Worm (Caenorhabditis elegans): ENCODE measurements around the gene Y41D4B.17.

DNA sequence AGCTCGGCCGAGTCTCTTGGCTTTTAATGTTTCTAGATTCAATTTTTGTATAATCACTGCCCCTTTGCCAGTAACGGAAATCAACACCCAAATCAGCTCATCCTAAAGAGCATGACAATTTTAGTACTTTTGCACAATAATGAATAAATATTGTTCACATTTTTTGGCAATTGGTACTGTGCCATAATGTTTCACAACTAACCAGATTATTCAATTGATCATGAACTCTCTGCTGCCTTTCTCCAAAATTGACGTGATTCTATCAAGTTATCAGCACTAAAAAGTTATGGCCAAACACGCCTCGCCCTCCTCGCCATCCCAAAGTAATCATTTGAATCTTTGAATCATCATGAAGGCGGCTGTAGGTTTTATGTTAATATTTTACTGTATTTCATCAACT is 2.0 kb downstream of the Y41D4B.17 start, which contains the start of gene hpo-6:
- no peak for TF ChIP-seq ceh-8 (GFP tag; optimal IDR thresholded peaks at IDR 0.05)
- no peak for TF ChIP-seq unc-130 (tag; optimal IDR thresholded peaks at IDR 0.05)
- no peak for TF ChIP-seq C34B4.2 (tag; optimal IDR thresholded peaks at IDR 0.05)
- no peak for TF ChIP-seq nhr-84 (tag; optimal IDR thresholded peaks at IDR 0.05)
- TF ChIP-seq tbx-2 (tag; optimal IDR thresholded peaks at IDR 0.05): no peak
- TF ChIP-seq ceh-82 (tag; optimal IDR thresholded peaks at IDR 0.05): no peak
- no peak for TF ChIP-seq lin-13 (GFP tag; optimal IDR thresholded peaks at IDR 0.05)
